Worm (Caenorhabditis elegans) whole organism, young adult: ENCODE data around the gene rft-1.

Source experiments
- F10E7.11 ChIP-seq: sonication (generic microtip); optimal IDR thresholded peaks from 2 replicates; lab custom pipeline; 2017; ENCODE audit warnings: mild to moderate bottlenecking, missing genetic modification characterization, moderate library complexity, missing compliant biosample characterization
- gei-17 ChIP-seq: fragments of 200-800 bp; sonication (Bioruptor generic); optimal IDR thresholded peaks from 2 replicates; lab custom pipeline; 2018; ENCODE audit warnings: mild to moderate bottlenecking, missing genetic modification characterization, missing compliant biosample characterization
- nfya-2 ChIP-seq: fragments of 200-800 bp; sonication (Bioruptor generic); IDR thresholded peaks from 2 replicates; pipeline ENCODE4 v1.3.6; 2022; ENCODE audit warnings: missing genetic modification reagents, missing genetic modification characterization, missing compliant biosample characterization
- unc-130 ChIP-seq: sonication (generic microtip); optimal IDR thresholded peaks from 2 replicates; lab custom pipeline; 2016; ENCODE audit warnings: missing genetic modification reagents, missing genetic modification characterization, missing compliant biosample characterization

DNA sequence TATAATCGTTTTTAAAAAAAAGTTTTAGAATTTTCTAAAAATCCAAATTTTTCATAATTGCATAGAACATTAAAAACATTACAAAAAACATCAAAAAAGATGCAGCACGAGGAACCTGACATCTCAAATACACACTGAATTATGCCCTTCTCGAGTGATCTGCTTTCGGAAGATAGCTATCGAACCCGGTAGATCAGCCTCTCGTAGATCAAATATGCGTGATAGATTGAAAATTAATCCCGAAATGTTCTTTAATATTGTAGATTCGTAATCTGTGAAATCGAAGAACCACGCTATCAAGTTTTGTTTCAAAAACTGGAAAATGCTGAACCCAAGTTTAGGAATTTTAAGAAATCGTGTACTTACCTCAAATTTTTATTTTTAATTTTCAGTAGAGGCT is 38.8 kb upstream of the rft-1 start:
- TF ChIP-seq F10E7.11 (tag; lab: Kevin White, UChicago) = no peak
- no peak for TF ChIP-seq gei-17 (GFP tag; lab: Kevin White, UChicago)
- no peak for TF ChIP-seq unc-130 (GFP tag; lab: Kevin White, UChicago)
- no peak for TF ChIP-seq nfya-2
